Fruit fly (Drosophila melanogaster) whole organism: ENCODE measurements around the gene CG3517.

Source experiments
- CG8478 ChIP-seq: fragments of >200 bp; optimal IDR thresholded peaks from 2 replicates; lab custom pipeline; 2018; ENCODE audit warnings: inconsistent platforms
- EcR ChIP-seq, 2 experiments: fragments of >200 bp; optimal IDR thresholded peaks; 2 replicates each; lab custom pipeline; 2017; ENCODE audit warnings: missing biosample characterization in 2 of 2, missing genetic modification characterization in 2 of 2, missing genetic modification reagents in 2 of 2
- psq ChIP-seq: fragments of >200 bp; optimal IDR thresholded peaks from 2 replicates; lab custom pipeline; 2017
- usp ChIP-seq: fragments of >200 bp; optimal IDR thresholded peaks from 2 replicates; lab custom pipeline; 2017; ENCODE audit warnings: missing biosample characterization, missing genetic modification characterization, mixed read lengths

dm6 chr3R:19387608-19388007, 37.4 kb downstream of the CG3517 start, which contains the start of gene CG3734:
- TF ChIP-seq EcR (GFP tag; optimal IDR thresholded peaks at IDR 0.05; lab: Kevin White, UChicago) (no peak), CG8478 (no peak), usp (GFP tag; lab: Kevin White, UChicago) (no peak), psq (lab: Kevin White, UChicago) (no peak)
